Fruit fly (Drosophila melanogaster): ENCODE results near the gene Aven.

DNA sequence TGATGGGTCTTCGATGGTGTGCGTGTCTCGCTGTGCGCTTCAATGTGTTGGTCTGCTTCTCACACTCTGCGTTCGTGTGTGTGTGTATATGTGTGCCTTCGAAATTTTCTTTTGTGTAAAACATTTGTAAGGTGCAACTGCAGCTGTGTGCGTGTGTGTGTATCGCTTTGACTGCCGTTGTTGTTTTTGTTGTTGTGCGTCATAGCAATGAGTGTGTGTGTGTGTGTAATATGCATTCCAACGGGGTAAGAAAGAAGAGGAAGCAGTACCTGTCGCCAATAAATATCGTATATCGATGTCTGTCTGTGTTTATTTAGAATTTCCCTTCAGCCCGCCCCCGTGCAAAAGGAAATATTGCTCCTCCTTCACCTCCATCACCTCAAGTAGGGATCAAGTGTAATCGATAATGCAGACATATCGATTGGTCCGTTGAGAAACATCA is 24.9 kb upstream of the Aven start:
- TF ChIP-seq OdsH (GFP tag; optimal IDR thresholded peaks at IDR 0.05) (no peak), CG6792 (GFP tag; optimal IDR thresholded peaks at IDR 0.05) (peak; percentile 24), CG8319 (GFP tag; optimal IDR thresholded peaks at IDR 0.05) (no peak), CG15336 (GFP tag; IDR thresholded peaks at IDR 0.05) (no peak), salr (GFP tag; optimal IDR thresholded peaks at IDR 0.05) (no peak), Gug (GFP tag; IDR thresholded peaks at IDR 0.05) (no peak), CG3919 (GFP tag; optimal IDR thresholded peaks at IDR 0.05) (no peak), Blimp-1 (GFP tag; optimal IDR thresholded peaks at IDR 0.05) (no peak)

Measured in whole organism, prepupa.